Worm (Caenorhabditis elegans) whole organism, late embryonic: ENCODE measurements around the gene spat-3.

Source experiments
- C08G9.2 ChIP-seq: sonication (generic microtip); optimal IDR thresholded peaks from 2 replicates; lab custom pipeline; 2016; ENCODE audit warnings: mild to moderate bottlenecking, missing genetic modification characterization, moderate library complexity, missing compliant biosample characterization
- K02D7.2 ChIP-seq: sonication (generic microtip); optimal IDR thresholded peaks from 2 replicates; lab custom pipeline; 2017; ENCODE audit warnings: mild to moderate bottlenecking, missing genetic modification characterization, missing compliant biosample characterization
- K09A11.1 ChIP-seq: sonication (generic microtip); optimal IDR thresholded peaks from 2 replicates; lab custom pipeline; 2017; ENCODE audit warnings: antibody characterized with exemption, mild to moderate bottlenecking, missing genetic modification characterization, missing compliant biosample characterization; ENCODE audit not compliant: insufficient read depth
- T23F11.4 ChIP-seq: fragments of 200-800 bp; sonication (Bioruptor generic); optimal IDR thresholded peaks from 2 replicates; lab custom pipeline; 2018; ENCODE audit warnings: mild to moderate bottlenecking, missing genetic modification characterization, missing compliant biosample characterization
- ahr-1 ChIP-seq: sonication (generic microtip); optimal IDR thresholded peaks from 2 replicates; lab custom pipeline; 2016; ENCODE audit warnings: missing genetic modification characterization, missing compliant biosample characterization
- ceh-14 ChIP-seq: sonication (generic microtip); optimal IDR thresholded peaks from 2 replicates; lab custom pipeline; 2016; ENCODE audit warnings: missing genotype, missing genetic modification characterization, missing compliant biosample characterization
- ceh-19 ChIP-seq: fragments of 200-800 bp; sonication (Bioruptor generic); optimal IDR thresholded peaks from 2 replicates; lab custom pipeline; 2018; ENCODE audit warnings: mild to moderate bottlenecking, missing genetic modification characterization, missing compliant biosample characterization
- ceh-30 ChIP-seq: fragments of 150-350 bp; optimal IDR thresholded peaks from 2 replicates; lab custom pipeline; 2014; ENCODE audit warnings: missing biosample characterization, missing genetic modification characterization
- ceh-45 ChIP-seq: fragments of 200-800 bp; sonication (Bioruptor generic); IDR thresholded peaks from 2 replicates; pipeline ENCODE4 v1.3.6; 2022; ENCODE audit warnings: missing genetic modification reagents, missing genetic modification characterization, missing compliant biosample characterization
- ceh-48 ChIP-seq: sonication (generic microtip); optimal IDR thresholded peaks from 2 replicates; lab custom pipeline; 2016; ENCODE audit warnings: missing genetic modification characterization, inconsistent platforms, missing compliant biosample characterization
- ceh-9 ChIP-seq: sonication (generic microtip); optimal IDR thresholded peaks from 2 replicates; lab custom pipeline; 2016; ENCODE audit warnings: mild to moderate bottlenecking, missing genetic modification characterization, inconsistent platforms, missing compliant biosample characterization
- che-1 ChIP-seq: sonication (generic microtip); optimal IDR thresholded peaks from 2 replicates; lab custom pipeline; 2016; ENCODE audit warnings: mild to moderate bottlenecking, missing genetic modification characterization, missing compliant biosample characterization
- dve-1 ChIP-seq: sonication (generic microtip); optimal IDR thresholded peaks from 2 replicates; lab custom pipeline; 2017; ENCODE audit warnings: antibody characterized with exemption, mild to moderate bottlenecking, missing genetic modification characterization, missing compliant biosample characterization
- elt-4 ChIP-seq: sonication (generic microtip); optimal IDR thresholded peaks from 2 replicates; lab custom pipeline; 2016; ENCODE audit warnings: missing genetic modification characterization, missing compliant biosample characterization
- ets-4 ChIP-seq: sonication (generic microtip); optimal IDR thresholded peaks from 2 replicates; lab custom pipeline; 2016; ENCODE audit warnings: missing genetic modification characterization, missing compliant biosample characterization
- eyg-1 ChIP-seq: sonication (generic microtip); optimal IDR thresholded peaks from 2 replicates; lab custom pipeline; 2016; ENCODE audit warnings: missing genotype, missing genetic modification characterization, missing compliant biosample characterization
- gmeb-2 ChIP-seq: sonication (generic microtip); optimal IDR thresholded peaks from 2 replicates; lab custom pipeline; 2016; ENCODE audit warnings: missing genetic modification characterization, inconsistent platforms, missing compliant biosample characterization
- hlh-6 ChIP-seq: sonication (generic microtip); optimal IDR thresholded peaks from 2 replicates; lab custom pipeline; 2016; ENCODE audit warnings: missing genotype, missing genetic modification characterization, missing compliant biosample characterization
- lim-6 ChIP-seq: sonication (generic microtip); optimal IDR thresholded peaks from 2 replicates; lab custom pipeline; 2016; ENCODE audit warnings: missing genetic modification characterization, missing compliant biosample characterization
- lin-11 ChIP-seq: fragments of 200-800 bp; sonication (Bioruptor generic); optimal IDR thresholded peaks from 2 replicates; lab custom pipeline; 2018; ENCODE audit warnings: mild to moderate bottlenecking, missing genetic modification characterization, missing compliant biosample characterization
- nfya-1 ChIP-seq: sonication (generic microtip); optimal IDR thresholded peaks from 2 replicates; lab custom pipeline; 2017; ENCODE audit warnings: missing genetic modification characterization, mild to moderate bottlenecking, missing compliant biosample characterization, antibody characterized with exemption, moderate library complexity
- nhr-11 ChIP-seq: fragments of 150-350 bp; optimal IDR thresholded peaks from 2 replicates; lab custom pipeline; 2014; ENCODE audit warnings: missing biosample characterization, missing genetic modification characterization
- nhr-232 ChIP-seq: sonication (generic microtip); optimal IDR thresholded peaks from 2 replicates; lab custom pipeline; 2016; ENCODE audit warnings: missing genetic modification characterization, missing compliant biosample characterization
- odd-2 ChIP-seq: sonication (generic microtip); optimal IDR thresholded peaks from 2 replicates; lab custom pipeline; 2017; ENCODE audit warnings: antibody characterized with exemption, mild to moderate bottlenecking, missing genetic modification characterization, missing compliant biosample characterization
- pat-9 ChIP-seq: fragments of 200-800 bp; sonication (Bioruptor generic); optimal IDR thresholded peaks from 2 replicates; lab custom pipeline; 2018; ENCODE audit warnings: mild to moderate bottlenecking, missing genetic modification characterization, moderate library complexity, missing compliant biosample characterization
- pqm-1 ChIP-seq: sonication (generic microtip); optimal IDR thresholded peaks from 2 replicates; lab custom pipeline; 2016; ENCODE audit warnings: missing genetic modification characterization, missing compliant biosample characterization
- pros-1 ChIP-seq: fragments of 150-350 bp; optimal IDR thresholded peaks from 2 replicates; lab custom pipeline; 2014; ENCODE audit warnings: missing biosample characterization, missing genetic modification reagents, missing genetic modification characterization
- ref-2 ChIP-seq: sonication (generic microtip); optimal IDR thresholded peaks from 2 replicates; lab custom pipeline; 2016; ENCODE audit warnings: missing genetic modification characterization, missing compliant biosample characterization
- sox-4 ChIP-seq: sonication (generic microtip); optimal IDR thresholded peaks from 2 replicates; lab custom pipeline; 2017; ENCODE audit warnings: mild to moderate bottlenecking, missing genetic modification characterization, inconsistent platforms, missing compliant biosample characterization
- ttx-3 ChIP-seq: sonication (generic microtip); optimal IDR thresholded peaks from 2 replicates; lab custom pipeline; 2016; ENCODE audit warnings: missing genetic modification reagents, missing genetic modification characterization, missing compliant biosample characterization
- unc-42 ChIP-seq: sonication (generic microtip); optimal IDR thresholded peaks from 2 replicates; lab custom pipeline; 2016; ENCODE audit warnings: missing genotype, missing genetic modification characterization, missing compliant biosample characterization
- unc-55 ChIP-seq: sonication (generic microtip); optimal IDR thresholded peaks from 2 replicates; lab custom pipeline; 2017; ENCODE audit warnings: missing biosample characterization, missing genetic modification reagents, missing genetic modification characterization

Gene spat-3

DNA sequence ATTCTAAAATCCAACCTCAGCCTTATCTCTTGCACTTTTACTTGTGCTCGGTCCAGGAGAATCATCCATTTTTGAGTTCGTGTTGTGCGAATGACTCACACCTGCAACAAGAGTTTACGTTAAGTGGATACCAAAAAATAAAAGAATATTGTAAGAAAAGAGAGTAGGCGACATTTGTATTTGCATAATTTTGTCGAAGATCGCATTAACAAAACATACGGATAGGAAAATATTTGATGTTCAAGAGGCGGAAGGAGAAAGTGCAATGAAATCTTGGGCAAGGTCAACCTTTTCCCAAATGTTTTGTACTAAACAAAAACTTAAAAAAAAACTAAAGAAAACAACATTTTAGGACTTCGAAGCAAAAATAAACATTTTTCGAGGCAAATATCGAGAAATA, at the start of gene spat-3:
Gene spat-3 (minus strand): TSS at position 101 of the 400 bp plus-strand sequence.
- TF ChIP-seq unc-42 = no peak
- no peak for TF ChIP-seq ceh-48 (tag; lab: Kevin White, UChicago)
- no peak for TF ChIP-seq ceh-45
- TF ChIP-seq unc-55 (GFP tag; lab: Kevin White, UChicago) = no peak
- TF ChIP-seq C08G9.2 (tag; lab: Kevin White, UChicago) = no peak
- no peak for TF ChIP-seq ttx-3 (tag; lab: Kevin White, UChicago)
- TF ChIP-seq hlh-6 (tag; lab: Kevin White, UChicago) = no peak

DNA sequence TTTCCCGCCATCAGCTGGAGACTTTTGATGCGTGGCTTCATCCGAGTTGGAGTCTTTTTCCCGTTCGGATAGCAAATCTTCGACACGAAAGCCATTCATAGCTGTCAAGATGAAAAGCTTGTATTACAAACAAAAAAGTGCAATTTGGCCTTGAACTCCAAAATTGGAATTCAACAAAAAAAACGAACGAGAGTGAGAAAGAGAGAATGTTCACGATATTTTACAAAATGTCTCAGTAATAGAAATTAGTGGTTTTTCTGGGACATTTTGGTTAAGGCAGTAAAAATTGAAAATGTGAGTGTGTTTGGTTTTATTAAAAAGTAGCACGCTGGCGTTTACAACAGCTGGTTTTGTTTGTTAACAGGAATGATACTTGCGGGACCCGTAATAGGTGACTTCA, 48.3 kb upstream of the spat-3 start, which contains the start of gene ceh-1:
Gene ceh-1 (minus strand): TSS at position 101 of the 400 bp plus-strand sequence.
- TF ChIP-seq ttx-3 (tag; lab: Kevin White, UChicago) = no peak
- no peak for TF ChIP-seq C08G9.2 (tag; lab: Kevin White, UChicago)
- no peak for TF ChIP-seq sox-4 (tag; lab: Kevin White, UChicago)
- no peak for TF ChIP-seq eyg-1 (tag; lab: Kevin White, UChicago)
- no peak for TF ChIP-seq ahr-1 (tag; lab: Kevin White, UChicago)
- no peak for TF ChIP-seq dve-1 (tag; lab: Kevin White, UChicago)
- no peak for TF ChIP-seq elt-4 (tag; lab: Kevin White, UChicago)
- no peak for TF ChIP-seq che-1 (tag; lab: Kevin White, UChicago)
- no peak for TF ChIP-seq pat-9 (tag; lab: Kevin White, UChicago)
- TF ChIP-seq ceh-19 (GFP tag; lab: Kevin White, UChicago) = no peak
- no peak for TF ChIP-seq T23F11.4 (GFP tag; lab: Kevin White, UChicago)
- no peak for TF ChIP-seq ceh-9 (tag; lab: Kevin White, UChicago)
- no peak for TF ChIP-seq nfya-1 (tag; lab: Kevin White, UChicago)
- TF ChIP-seq ceh-14 = no peak
- no peak for TF ChIP-seq ets-4 (tag; lab: Kevin White, UChicago)
- TF ChIP-seq lim-6 (tag; lab: Kevin White, UChicago) = no peak
- no peak for TF ChIP-seq K09A11.1 (tag; lab: Kevin White, UChicago)
- no peak for TF ChIP-seq lin-11 (tag; lab: Kevin White, UChicago)
- TF ChIP-seq nhr-232 (tag; lab: Kevin White, UChicago) = no peak
- no peak for TF ChIP-seq pqm-1 (tag; lab: Kevin White, UChicago)

DNA sequence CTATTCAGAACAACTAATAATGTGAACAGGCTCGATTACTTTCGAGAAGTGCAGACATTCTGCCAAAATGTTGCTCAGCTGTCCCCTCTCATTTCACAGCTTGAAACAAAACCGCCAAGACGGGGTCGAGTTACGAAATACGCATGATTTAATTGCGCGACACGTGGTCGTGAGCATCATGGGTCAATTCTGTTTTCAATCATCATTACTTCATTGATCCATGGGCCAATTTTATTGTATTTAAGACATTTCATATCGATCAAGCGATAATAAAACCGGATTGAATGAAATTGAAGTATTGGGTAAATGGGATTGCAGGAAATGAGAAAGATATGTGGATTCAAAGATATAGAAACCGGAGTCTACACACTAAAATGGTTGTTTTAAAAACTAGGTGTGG, 47.2 kb upstream of the spat-3 start:
- TF ChIP-seq unc-42 (peak; percentile 2), nhr-11 (tag; lab: Kevin White, UChicago) (no peak)

DNA sequence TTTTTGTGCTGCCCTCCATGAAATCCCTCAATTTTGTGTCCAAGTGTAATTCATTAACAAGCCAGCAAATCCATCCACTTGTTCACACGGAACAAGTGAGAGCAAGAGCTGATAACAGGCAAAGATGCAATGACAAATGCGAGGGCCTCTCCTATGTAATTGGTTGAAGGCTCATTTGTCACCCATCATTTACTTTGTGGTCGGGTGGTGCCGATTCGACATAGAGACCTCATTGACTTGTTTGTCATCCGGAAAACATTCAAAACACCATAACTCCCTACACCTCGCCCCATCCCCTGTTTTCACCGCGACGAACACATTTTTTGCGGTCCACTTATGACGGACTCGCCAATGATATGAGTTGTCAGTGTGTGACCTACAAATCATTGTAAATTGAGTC, 45.7 kb upstream of the spat-3 start:
- TF ChIP-seq eyg-1 (tag; lab: Kevin White, UChicago) = no peak
- TF ChIP-seq pros-1 (tag; lab: Kevin White, UChicago) = no peak
- TF ChIP-seq pqm-1 (tag; lab: Kevin White, UChicago) = no peak
- TF ChIP-seq ref-2 = no peak
- no peak for TF ChIP-seq elt-4 (tag; lab: Kevin White, UChicago)
- TF ChIP-seq lin-11 (tag; lab: Kevin White, UChicago) = no peak
- no peak for TF ChIP-seq odd-2
- TF ChIP-seq K02D7.2 = no peak
- TF ChIP-seq, all 69 proteins: peak for 0

DNA sequence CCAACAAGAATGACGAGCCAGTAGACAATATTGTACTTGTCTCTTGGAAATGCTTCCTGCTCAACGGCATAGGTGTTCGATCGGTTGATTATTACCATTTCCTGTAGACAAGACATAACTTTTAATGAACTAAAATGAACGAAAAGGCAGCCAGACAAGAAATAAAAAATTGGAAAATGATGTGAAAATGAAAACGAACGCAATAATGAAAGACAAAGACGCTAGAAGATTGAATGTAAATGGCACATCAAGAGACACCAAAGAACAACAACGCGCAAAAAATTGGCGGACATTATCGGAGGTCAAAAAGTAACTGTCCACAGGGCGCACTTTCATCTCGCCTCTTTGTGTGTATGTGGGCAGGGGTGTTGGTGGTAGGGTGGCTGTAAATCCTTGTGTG, 43.4 kb upstream of the spat-3 start, which contains the start of gene ent-5:
Gene ent-5 (minus strand): TSS at position 101 of the 400 bp plus-strand sequence.
- TF ChIP-seq lin-11 (tag; lab: Kevin White, UChicago) (no peak), eyg-1 (tag; lab: Kevin White, UChicago) (no peak), ref-2 (no peak), gmeb-2 (tag; lab: Kevin White, UChicago) (no peak), ceh-30 (tag; lab: Kevin White, UChicago) (no peak)
